Worm (Caenorhabditis elegans): ENCODE measurements around the gene cap-2.

DNA sequence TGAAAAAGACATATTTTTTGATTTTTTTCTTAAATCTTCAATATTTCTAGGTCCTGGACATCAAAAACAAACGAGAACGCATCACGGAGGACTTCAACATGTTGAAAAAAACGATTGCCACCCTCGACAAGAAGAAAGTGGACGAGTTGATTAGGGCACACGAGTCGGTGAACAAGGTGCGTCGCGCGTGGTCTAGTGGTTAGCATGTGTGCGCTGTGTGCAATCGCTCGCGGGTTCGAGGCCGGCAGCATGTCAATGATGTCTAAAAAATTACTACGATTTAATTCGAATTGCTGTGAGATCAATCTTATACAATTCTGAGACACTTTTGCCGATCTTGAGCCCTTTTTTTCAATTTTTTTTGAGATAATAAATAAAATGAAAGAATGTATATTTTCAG, 28.9 kb upstream of the cap-2 start:
- TF ChIP-seq zfh-2 (GFP tag; conservative IDR thresholded peaks at IDR 0.05) (peak; percentile 64), F37B4.10 (GFP tag; IDR thresholded peaks at IDR 0.05) (no peak), D2030.7 (GFP tag; IDR thresholded peaks at IDR 0.05) (peak; percentile 43), ztf-25 (GFP tag; IDR thresholded peaks at IDR 0.05) (peak; percentile 80; the same call in 1 of the 2 replicates), K11D2.4 (GFP tag; IDR thresholded peaks at IDR 0.05) (peak; percentile 64; the same call in 1 of the 2 replicates), atf-7 (tag; optimal IDR thresholded peaks at IDR 0.05) (peak; percentile 82), C17E4.6 (GFP tag; IDR thresholded peaks at IDR 0.05) (peak; percentile 76), F49E8.2 (tag; optimal IDR thresholded peaks at IDR 0.05; ENCODE audit: insufficient read depth) (peak; percentile 34)

All from whole organism, young adult.